Fruit fly (Drosophila melanogaster) whole organism, embryonic: ENCODE measurements around the gene CG31793.

Experiments
- Atf3 ChIP-seq: fragments of 200-800 bp; sonication (Bioruptor generic); optimal IDR thresholded peaks from 3 replicates; lab custom pipeline; 2016; ENCODE audit warnings: missing biosample characterization, missing genetic modification characterization
- C15 ChIP-seq: fragments of 200-800 bp; sonication (Bioruptor generic); IDR thresholded peaks from 3 replicates; pipeline ENCODE4 v1.3.6; 2022; ENCODE audit warnings: missing biosample characterization, missing genetic modification characterization
- CG14014 ChIP-seq: fragments of 200-800 bp; sonication (Bioruptor generic); IDR thresholded peaks from 2 replicates; pipeline ENCODE4 v1.3.6; 2022; ENCODE audit warnings: missing biosample characterization, missing genetic modification characterization
- CG14050 ChIP-seq: fragments of 200-800 bp; sonication (Bioruptor generic); IDR thresholded peaks from 3 replicates; pipeline ENCODE4 v1.3.6; 2022; ENCODE audit warnings: missing biosample characterization, missing genetic modification characterization
- CG17385 ChIP-seq: fragments of 200-800 bp; sonication (Bioruptor generic); optimal IDR thresholded peaks from 3 replicates; lab custom pipeline; 2018; ENCODE audit warnings: missing biosample characterization, mild to moderate bottlenecking, missing genetic modification characterization
- CG17829 ChIP-seq: fragments of 200-800 bp; optimal IDR thresholded peaks from 2 replicates; lab custom pipeline; 2019; ENCODE audit warnings: missing biosample characterization, mild to moderate bottlenecking, missing genetic modification characterization, moderate library complexity
- CG18764 ChIP-seq: fragments of 200-800 bp; sonication (Bioruptor generic); optimal IDR thresholded peaks from 3 replicates; lab custom pipeline; 2016; ENCODE audit warnings: missing biosample characterization, missing genetic modification characterization
- CG2116 ChIP-seq: fragments of 200-800 bp; sonication (Bioruptor generic); optimal IDR thresholded peaks from 3 replicates; lab custom pipeline; 2018; ENCODE audit warnings: missing biosample characterization, mild to moderate bottlenecking, missing genetic modification characterization
- CG30431 ChIP-seq: fragments of 200-800 bp; sonication (Bioruptor generic); optimal IDR thresholded peaks from 2 replicates; lab custom pipeline; 2017; ENCODE audit warnings: missing biosample characterization, missing genetic modification characterization
- CG31365 ChIP-seq: fragments of 200-800 bp; sonication (Bioruptor generic); optimal IDR thresholded peaks from 2 replicates; lab custom pipeline; 2018; ENCODE audit warnings: missing biosample characterization, mild to moderate bottlenecking, missing genetic modification characterization
- CG6854 ChIP-seq: fragments of 200-800 bp; sonication (Bioruptor generic); optimal IDR thresholded peaks from 3 replicates; lab custom pipeline; 2017; ENCODE audit warnings: missing biosample characterization, mild to moderate bottlenecking, missing genetic modification characterization
- CG7357 ChIP-seq: fragments of 200-800 bp; sonication (Bioruptor generic); IDR thresholded peaks from 3 replicates; pipeline ENCODE4 v1.3.6; 2022; ENCODE audit warnings: missing biosample characterization, missing genetic modification characterization
- CG7987 ChIP-seq: fragments of 200-800 bp; sonication (Bioruptor generic); optimal IDR thresholded peaks from 2 replicates; lab custom pipeline; 2018; ENCODE audit warnings: missing biosample characterization, mild to moderate bottlenecking, missing genetic modification characterization, moderate library complexity
- CG8089 ChIP-seq: fragments of 200-800 bp; sonication (Bioruptor generic); optimal IDR thresholded peaks from 3 replicates; lab custom pipeline; 2016; ENCODE audit warnings: missing biosample characterization, missing genetic modification characterization
- CG9876 ChIP-seq: fragments of 200-800 bp; sonication (Bioruptor generic); optimal IDR thresholded peaks from 2 replicates; lab custom pipeline; 2016; ENCODE audit warnings: missing biosample characterization, missing genetic modification characterization
- Deaf1 ChIP-seq: fragments of 200-800 bp; optimal IDR thresholded peaks from 3 replicates; lab custom pipeline; 2019; ENCODE audit warnings: missing biosample characterization, mild to moderate bottlenecking, missing genetic modification characterization, moderate library complexity
- Dref ChIP-seq: fragments of 200-800 bp; sonication (Bioruptor generic); IDR thresholded peaks from 2 replicates; pipeline ENCODE4 v1.3.6; 2022; ENCODE audit warnings: missing biosample characterization, missing genetic modification characterization
- Ets97D ChIP-seq: fragments of 200-800 bp; sonication (Bioruptor generic); optimal IDR thresholded peaks from 3 replicates; lab custom pipeline; 2016; ENCODE audit warnings: missing biosample characterization, missing genetic modification characterization
- Gsc ChIP-seq: fragments of 200-800 bp; sonication (Bioruptor generic); IDR thresholded peaks from 2 replicates; pipeline ENCODE4 v1.3.6; 2022; ENCODE audit warnings: missing biosample characterization, missing genetic modification characterization
- H2.0 ChIP-seq: fragments of 200-800 bp; sonication (Bioruptor generic); IDR thresholded peaks from 2 replicates; pipeline ENCODE4 v1.3.6; 2022; ENCODE audit warnings: missing biosample characterization, missing genetic modification characterization
- HmgD ChIP-seq: fragments of 200-800 bp; sonication (Bioruptor generic); optimal IDR thresholded peaks from 3 replicates; lab custom pipeline; 2016; ENCODE audit warnings: missing biosample characterization, missing genetic modification characterization
- Max ChIP-seq: fragments of 200-800 bp; sonication (Bioruptor generic); optimal IDR thresholded peaks from 2 replicates; lab custom pipeline; 2016; ENCODE audit warnings: missing biosample characterization, mild to moderate bottlenecking, missing genetic modification characterization
- Meics ChIP-seq: fragments of 200-800 bp; sonication (Bioruptor generic); optimal IDR thresholded peaks from 2 replicates; lab custom pipeline; 2017; ENCODE audit warnings: missing biosample characterization, mild to moderate bottlenecking, missing genetic modification characterization
- Mrtf ChIP-seq: fragments of 200-800 bp; sonication (Bioruptor generic); IDR thresholded peaks from 3 replicates; pipeline ENCODE4 v1.3.6; 2022; ENCODE audit warnings: missing biosample characterization, missing genetic modification characterization
- Oli ChIP-seq: fragments of 200-800 bp; sonication (Bioruptor generic); optimal IDR thresholded peaks from 2 replicates; lab custom pipeline; 2018; ENCODE audit warnings: missing biosample characterization, mild to moderate bottlenecking, missing genetic modification characterization, moderate library complexity
- Opbp ChIP-seq: fragments of 200-800 bp; sonication (Bioruptor generic); IDR thresholded peaks from 3 replicates; pipeline ENCODE4 v1.3.6; 2022; ENCODE audit warnings: missing biosample characterization, missing genetic modification characterization; ENCODE audit not compliant: partially characterized antibody
- Rfx ChIP-seq: fragments of 200-800 bp; sonication (Bioruptor generic); IDR thresholded peaks from 2 replicates; pipeline ENCODE4 v1.3.6; 2022; ENCODE audit warnings: missing biosample characterization, missing genetic modification characterization
- Sin3A ChIP-seq: fragments of >200 bp; optimal IDR thresholded peaks from 2 replicates; lab custom pipeline; 2018
- ara ChIP-seq: fragments of 200-800 bp; sonication (Bioruptor generic); IDR thresholded peaks from 2 replicates; pipeline ENCODE4 v1.3.6; 2022; ENCODE audit warnings: missing biosample characterization, missing genetic modification characterization
- az2 ChIP-seq: fragments of 200-800 bp; sonication (Bioruptor generic); optimal IDR thresholded peaks from 3 replicates; lab custom pipeline; 2016; ENCODE audit warnings: missing biosample characterization, missing genetic modification characterization
- bbx ChIP-seq: fragments of 200-800 bp; sonication (Bioruptor generic); IDR thresholded peaks from 2 replicates; pipeline ENCODE4 v1.3.6; 2022; ENCODE audit warnings: missing biosample characterization, missing genetic modification characterization; ENCODE audit not compliant: partially characterized antibody
- cato ChIP-seq: fragments of 200-800 bp; sonication (Bioruptor generic); optimal IDR thresholded peaks from 2 replicates; lab custom pipeline; 2016; ENCODE audit warnings: missing biosample characterization, missing genetic modification characterization, borderline replicate concordance
- chif ChIP-seq, 2 experiments: fragments of 200-800 bp; sonication (Bioruptor generic); optimal IDR thresholded peaks; 3 replicates each; lab custom pipeline; 2016; ENCODE audit warnings: missing biosample characterization in 2 of 2, missing genetic modification characterization in 2 of 2
- cwo ChIP-seq: fragments of 200-800 bp; sonication (Bioruptor generic); optimal IDR thresholded peaks from 3 replicates; lab custom pipeline; 2017; ENCODE audit warnings: missing biosample characterization, missing genetic modification characterization, mild to moderate bottlenecking, moderate library complexity, missing genetic modification reagents
- dan ChIP-seq: fragments of 200-800 bp; sonication (Bioruptor generic); IDR thresholded peaks from 2 replicates; pipeline ENCODE4 v1.3.6; 2022; ENCODE audit warnings: missing biosample characterization, missing genetic modification characterization
- ewg ChIP-seq: fragments of 200-800 bp; sonication (Bioruptor generic); optimal IDR thresholded peaks from 3 replicates; lab custom pipeline; 2017; ENCODE audit warnings: mild to moderate bottlenecking, missing biosample characterization, missing genetic modification reagents, missing genetic modification characterization
- fd96Cb ChIP-seq: fragments of 200-800 bp; sonication (Bioruptor generic); optimal IDR thresholded peaks from 2 replicates; lab custom pipeline; 2018; ENCODE audit warnings: missing biosample characterization, mild to moderate bottlenecking, missing genetic modification characterization, moderate library complexity
- her ChIP-seq: fragments of 200-800 bp; sonication (Bioruptor generic); optimal IDR thresholded peaks from 2 replicates; lab custom pipeline; 2016; ENCODE audit warnings: missing biosample characterization, missing genetic modification characterization
- hkb ChIP-seq, 2 experiments: fragments of 200-800 bp in 1 of 2; fragments of >200 bp in 1 of 2; sonication (Bioruptor generic) in 1 of 2; IDR thresholded peaks in 1 of 2; optimal IDR thresholded peaks in 1 of 2; 2 replicates each; pipeline versions ENCODE4 v1.3.6 to Lab custom; 2017 to 2022; ENCODE audit warnings: missing biosample characterization in 1 of 2, missing genetic modification characterization in 1 of 2
- lbe ChIP-seq: fragments of 200-800 bp; sonication (Bioruptor generic); optimal IDR thresholded peaks from 2 replicates; lab custom pipeline; 2016; ENCODE audit warnings: missing biosample characterization, mild to moderate bottlenecking, missing genetic modification characterization
- lmd ChIP-seq: fragments of 200-800 bp; sonication (Bioruptor generic); IDR thresholded peaks from 2 replicates; pipeline ENCODE4 v1.3.6; 2022; ENCODE audit warnings: missing biosample characterization, missing genetic modification characterization
- repo ChIP-seq: fragments of 200-800 bp; sonication (Bioruptor generic); optimal IDR thresholded peaks from 2 replicates; lab custom pipeline; 2016; ENCODE audit warnings: missing biosample characterization, missing genetic modification characterization
- schlank ChIP-seq: fragments of 200-800 bp; sonication (Bioruptor generic); optimal IDR thresholded peaks from 2 replicates; lab custom pipeline; 2018; ENCODE audit warnings: missing biosample characterization, mild to moderate bottlenecking, missing genetic modification characterization
- sima ChIP-seq: fragments of 200-800 bp; sonication (Bioruptor generic); optimal IDR thresholded peaks from 2 replicates; lab custom pipeline; 2016; ENCODE audit warnings: missing biosample characterization, missing genetic modification characterization
- sisA ChIP-seq: fragments of 200-800 bp; sonication (Bioruptor generic); IDR thresholded peaks from 2 replicates; pipeline ENCODE4 v1.3.6; 2022; ENCODE audit warnings: missing biosample characterization, missing genetic modification characterization
- sna ChIP-seq: fragments of 200-800 bp; sonication (Bioruptor generic); IDR thresholded peaks from 2 replicates; pipeline ENCODE4 v1.3.6; 2022; ENCODE audit warnings: missing biosample characterization, missing genetic modification characterization; ENCODE audit not compliant: partially characterized antibody
- ttk ChIP-seq: fragments of 200-800 bp; sonication (Bioruptor generic); IDR thresholded peaks from 2 replicates; pipeline ENCODE4 v2.1.2; 2022; ENCODE audit warnings: missing biosample characterization, missing genetic modification characterization
- usp ChIP-seq: fragments of >200 bp; optimal IDR thresholded peaks from 2 replicates; lab custom pipeline; 2017; ENCODE audit warnings: missing biosample characterization, missing genetic modification characterization
- yki ChIP-seq: fragments of >200 bp; optimal IDR thresholded peaks from 3 replicates; lab custom pipeline; 2018
- zen ChIP-seq: fragments of 200-800 bp; sonication (Bioruptor generic); optimal IDR thresholded peaks from 3 replicates; lab custom pipeline; 2018; ENCODE audit warnings: missing biosample characterization, mild to moderate bottlenecking, missing genetic modification characterization, moderate library complexity
- zfh1 ChIP-seq: fragments of 200-800 bp; sonication (Bioruptor generic); IDR thresholded peaks from 3 replicates; pipeline ENCODE4 v1.3.6; 2022; ENCODE audit warnings: missing biosample characterization, missing genetic modification characterization
- zfh2 ChIP-seq: fragments of 200-800 bp; sonication (Bioruptor generic); optimal IDR thresholded peaks from 2 replicates; lab custom pipeline; 2016; ENCODE audit warnings: missing biosample characterization, missing genetic modification characterization

CG31793 gene

DNA sequence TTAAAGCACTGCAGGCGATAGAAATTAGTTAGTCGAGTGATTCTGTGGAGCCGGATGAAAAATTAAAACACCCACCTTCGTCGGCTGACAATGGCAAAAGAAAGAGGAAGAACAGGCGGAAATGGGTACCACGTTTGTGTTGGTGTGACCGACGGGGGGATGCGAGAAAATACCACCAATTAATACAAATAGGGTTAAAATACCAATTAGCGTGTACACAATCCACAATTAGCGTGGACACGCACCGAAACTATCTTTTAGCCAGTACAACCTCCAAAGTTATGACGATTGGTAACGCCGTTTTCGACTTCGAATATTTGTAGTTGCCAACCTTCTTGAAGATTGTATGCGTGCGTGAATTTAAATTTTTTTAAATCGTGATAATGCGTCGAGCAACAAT is 6.0 kb downstream of the CG31793 start, which contains the start of gene RpL30 (continued):
- TF ChIP-seq az2 (GFP tag; lab: Kevin White, UChicago) (peak; percentile 79), CG2116 (GFP tag; lab: Kevin White, UChicago) (peak; percentile 90), Rfx (GFP tag; lab: Robert Waterston, UW) (peak; percentile 93), zen (tag; lab: Kevin White, UChicago) (peak; percentile 87), lbe (peak; percentile 87), chif (GFP tag; optimal IDR thresholded peaks at IDR 0.05; lab: Kevin White, UChicago) (peak; percentile 70 to 87), yki (lab: Kevin White, UChicago) (no peak), zfh1 (GFP tag; lab: Robert Waterston, UW) (peak; percentile 91), CG14050 (GFP tag; lab: Robert Waterston, UW) (peak; percentile 82), CG7987 (GFP tag; lab: Kevin White, UChicago) (peak; percentile 98), hkb (optimal IDR thresholded peaks at IDR 0.05; lab: Kevin White, UChicago) (peak; percentile 63), hkb (GFP tag; IDR thresholded peaks at IDR 0.05; lab: Robert Waterston, UW) (peak; percentile 93), HmgD (GFP tag; lab: Kevin White, UChicago) (peak; percentile 96), ewg (GFP tag; lab: Kevin White, UChicago) (peak; percentile 84), sisA (GFP tag; lab: Robert Waterston, UW) (peak; percentile 56), Sin3A (peak; percentile 84), lmd (GFP tag; lab: Robert Waterston, UW) (peak; percentile 72), her (GFP tag; lab: Kevin White, UChicago) (peak; percentile 94), Mrtf (GFP tag; lab: Robert Waterston, UW) (peak; percentile 57; the same call in 2 of the 3 replicates), CG9876 (peak; percentile 94), bbx (GFP tag; lab: Robert Waterston, UW) (peak; percentile 63), cwo (GFP tag; lab: Kevin White, UChicago) (peak; percentile 79), CG7357 (GFP tag; lab: Robert Waterston, UW) (peak; percentile 55; the same call in 2 of the 3 replicates), CG8089 (GFP tag; lab: Kevin White, UChicago) (peak; percentile 92), CG18764 (GFP tag; lab: Kevin White, UChicago) (peak; percentile 86), zfh2 (GFP tag; lab: Kevin White, UChicago) (peak; percentile 87), Deaf1 (tag; lab: Kevin White, UChicago) (peak; percentile 60), Ets97D (peak; percentile 100), dan (GFP tag; lab: Robert Waterston, UW) (no peak), schlank (tag; lab: Kevin White, UChicago) (peak; percentile 92), H2.0 (GFP tag; lab: Robert Waterston, UW) (peak; percentile 84), CG17385 (GFP tag; lab: Kevin White, UChicago) (peak; percentile 99), Gsc (GFP tag; lab: Robert Waterston, UW) (no peak), Oli (tag; lab: Kevin White, UChicago) (peak; percentile 65), ara (GFP tag; lab: Robert Waterston, UW) (peak; percentile 86), Atf3 (GFP tag; lab: Kevin White, UChicago) (peak; percentile 57), Dref (peak; percentile 52), usp (no peak), CG17829 (tag; lab: Kevin White, UChicago) (peak; percentile 90), CG31365 (tag; lab: Kevin White, UChicago) (peak; percentile 86), repo (GFP tag; lab: Kevin White, UChicago) (peak; percentile 90), CG6854 (GFP tag; lab: Kevin White, UChicago) (peak; percentile 95), fd96Cb (tag; lab: Kevin White, UChicago) (peak; percentile 51), sima (GFP tag; lab: Kevin White, UChicago) (peak; percentile 64), sna (GFP tag; lab: Robert Waterston, UW) (peak; percentile 19; the same call in 1 of the 2 replicates), cato (GFP tag; lab: Kevin White, UChicago) (peak; percentile 9), CG14014 (GFP tag; lab: Robert Waterston, UW) (peak; percentile 90), Max (GFP tag; lab: Kevin White, UChicago) (peak; percentile 95), ttk (GFP tag; lab: Robert Waterston, UW) (peak; percentile 74), Opbp (GFP tag; lab: Robert Waterston, UW) (peak; percentile 78), Meics (peak; percentile 95), CG30431 (GFP tag; lab: Kevin White, UChicago) (peak; percentile 79), C15 (GFP tag; lab: Robert Waterston, UW) (peak; percentile 85; the same call in 2 of the 3 replicates)
